Worm (Caenorhabditis elegans) whole organism, L4 larva: Measurements from ENCODE around the gene sphr-1.

Experiments used
- Y105C5A.15 ChIP-seq: fragments of 200-800 bp; sonication (Bioruptor generic); IDR thresholded peaks from 2 replicates; pipeline ENCODE4 v1.3.6; 2022; ENCODE audit warnings: missing genetic modification characterization, missing compliant biosample characterization
- ceh-20 ChIP-seq: fragments of 200-800 bp; sonication (Bioruptor generic); IDR thresholded peaks from 2 replicates; pipeline ENCODE4 v1.3.6; 2022; ENCODE audit warnings: missing genetic modification reagents, missing genetic modification characterization, missing compliant biosample characterization
- ces-1 ChIP-seq: fragments of 150-350 bp; sonication (generic microtip); optimal IDR thresholded peaks from 4 replicates; lab custom pipeline; 2014; ENCODE audit warnings: missing biosample characterization, missing genetic modification reagents, missing genetic modification characterization
- egl-43 ChIP-seq: fragments of 200-800 bp; sonication (Bioruptor generic); IDR thresholded peaks from 2 replicates; pipeline ENCODE4 v1.3.6; 2022; ENCODE audit warnings: missing genetic modification reagents, missing genetic modification characterization, missing compliant biosample characterization
- fos-1 ChIP-seq: fragments of 150-350 bp; optimal IDR thresholded peaks from 2 replicates; lab custom pipeline; 2014; ENCODE audit warnings: missing biosample characterization, missing genetic modification characterization
- hlh-30 ChIP-seq: sonication (generic microtip); optimal IDR thresholded peaks from 2 replicates; lab custom pipeline; 2017; ENCODE audit warnings: antibody characterized with exemption, mild to moderate bottlenecking, missing genetic modification characterization, missing compliant biosample characterization; ENCODE audit not compliant: insufficient read depth
- lin-39 ChIP-seq: fragments of 150-350 bp; optimal IDR thresholded peaks from 2 replicates; lab custom pipeline; 2014; ENCODE audit warnings: missing biosample characterization, missing genetic modification reagents, missing genetic modification characterization
- lsy-2 ChIP-seq, 2 experiments: fragments of 150-350 bp in 1 of 2; sonication (generic microtip) in 1 of 2; optimal IDR thresholded peaks; 2 replicates each; lab custom pipeline; 2014 to 2017; ENCODE audit warnings: missing biosample characterization in 2 of 2, missing genetic modification characterization in 2 of 2
- mes-2 ChIP-seq: sonication (generic microtip); optimal IDR thresholded peaks from 2 replicates; lab custom pipeline; 2016; ENCODE audit warnings: missing genotype, mild to moderate bottlenecking, missing genetic modification characterization, missing compliant biosample characterization; ENCODE audit not compliant: poor library complexity, severe bottlenecking
- nhr-11 ChIP-seq: fragments of 150-350 bp; optimal IDR thresholded peaks from 2 replicates; lab custom pipeline; 2014; ENCODE audit warnings: missing biosample characterization, missing genetic modification characterization
- nhr-48 ChIP-seq: sonication (generic microtip); optimal IDR thresholded peaks from 2 replicates; lab custom pipeline; 2016; ENCODE audit warnings: mild to moderate bottlenecking, missing genetic modification characterization, missing compliant biosample characterization
- nhr-77 ChIP-seq: fragments of 150-350 bp; optimal IDR thresholded peaks from 2 replicates; lab custom pipeline; 2014; ENCODE audit warnings: missing biosample characterization, missing genetic modification characterization

DNA sequence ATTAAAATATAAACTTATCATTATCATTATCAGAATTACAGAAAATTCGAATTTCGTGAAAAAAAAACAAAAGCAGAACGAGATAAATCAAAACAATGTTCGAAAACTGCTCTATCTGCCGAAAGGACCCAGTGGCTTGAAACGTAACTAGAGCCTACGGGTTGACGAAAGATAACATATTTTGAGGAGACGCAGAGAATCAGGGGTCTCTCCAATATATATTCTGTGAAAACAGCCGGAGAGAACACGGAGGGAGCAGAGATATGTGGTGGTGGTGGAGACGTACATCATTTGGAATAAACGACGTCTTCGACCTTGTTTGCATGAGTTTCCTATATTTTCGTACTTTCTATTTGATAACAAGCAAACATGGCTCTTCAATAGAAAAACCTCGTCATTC is 17.5 kb downstream of the sphr-1 start:
- TF ChIP-seq ces-1 (no peak), hlh-30 (tag; lab: Kevin White, UChicago) (no peak), nhr-48 (tag; lab: Kevin White, UChicago) (no peak), ceh-20 (GFP tag; lab: Robert Waterston, UW) (no peak), lsy-2 (tag; optimal IDR thresholded peaks at IDR 0.05; lab: Kevin White, UChicago) (no peak), nhr-77 (tag; lab: Kevin White, UChicago) (no peak), fos-1 (no peak), mes-2 (tag; lab: Kevin White, UChicago) (no peak), lin-39 (no peak), egl-43 (no peak), nhr-11 (tag; lab: Kevin White, UChicago) (no peak), Y105C5A.15 (GFP tag; lab: Robert Waterston, UW) (no peak)
